Worm (Caenorhabditis elegans): ENCODE results near the gene K12B6.4.

ce11 chrV:6246454-6246981, 34.6 kb downstream of the K12B6.4 start, which contains the start of gene dmd-7:
- no peak for TF ChIP-seq snpc-4 (tag; optimal IDR thresholded peaks at IDR 0.05)
- TF ChIP-seq nhr-12 (tag; optimal IDR thresholded peaks at IDR 0.05) = no peak
- TF ChIP-seq nhr-2 (tag; optimal IDR thresholded peaks at IDR 0.05) = peak; percentile 24

All from whole organism, mixed stage, embryonic.